Fruit fly (Drosophila melanogaster) whole organism, embryonic: ENCODE results near the gene Kal1.

Experiments used
- ATbp ChIP-seq: fragments of 200-800 bp; sonication (Bioruptor generic); optimal IDR thresholded peaks from 2 replicates; lab custom pipeline; 2017; ENCODE audit warnings: missing biosample characterization, mild to moderate bottlenecking, missing genetic modification characterization, missing genetic modification reagents
- Ada2b ChIP-seq: fragments of 200-800 bp; sonication (Bioruptor generic); IDR thresholded peaks from 2 replicates; pipeline ENCODE4 v1.3.6; 2022; ENCODE audit warnings: missing biosample characterization, missing genetic modification characterization
- CG1024 ChIP-seq: fragments of 200-800 bp; sonication (Bioruptor generic); IDR thresholded peaks from 2 replicates; pipeline ENCODE4 v1.3.6; 2022; ENCODE audit warnings: missing biosample characterization, missing genetic modification characterization
- CG11085 ChIP-seq: fragments of 200-800 bp; sonication (Bioruptor generic); IDR thresholded peaks from 2 replicates; pipeline ENCODE4 v1.3.6; 2022; ENCODE audit warnings: missing biosample characterization, missing genetic modification characterization
- CG12942 ChIP-seq: fragments of 200-800 bp; sonication (Bioruptor generic); optimal IDR thresholded peaks from 3 replicates; lab custom pipeline; 2016; ENCODE audit warnings: missing biosample characterization, missing genetic modification characterization
- CG1529 ChIP-seq: fragments of 200-800 bp; sonication (Bioruptor generic); optimal IDR thresholded peaks from 3 replicates; lab custom pipeline; 2018; ENCODE audit warnings: missing biosample characterization, missing genetic modification characterization
- CG17912 ChIP-seq: fragments of 200-800 bp; sonication (Bioruptor generic); optimal IDR thresholded peaks from 2 replicates; lab custom pipeline; 2018; ENCODE audit warnings: missing biosample characterization, mild to moderate bottlenecking, missing genetic modification characterization
- CG2129 ChIP-seq: fragments of 200-800 bp; sonication (Bioruptor generic); IDR thresholded peaks from 2 replicates; pipeline ENCODE4 v1.3.6; 2022; ENCODE audit warnings: missing biosample characterization, missing genetic modification characterization; ENCODE audit not compliant: partially characterized antibody
- CG2202 ChIP-seq: fragments of 200-800 bp; sonication (Bioruptor generic); optimal IDR thresholded peaks from 2 replicates; lab custom pipeline; 2018; ENCODE audit warnings: missing biosample characterization, mild to moderate bottlenecking, missing genetic modification characterization
- CG2678 ChIP-seq: fragments of 200-800 bp; sonication (Bioruptor generic); optimal IDR thresholded peaks from 3 replicates; lab custom pipeline; 2019; ENCODE audit warnings: missing biosample characterization, mild to moderate bottlenecking, missing genetic modification characterization, moderate library complexity
- CG2712 ChIP-seq: fragments of 200-800 bp; optimal IDR thresholded peaks from 3 replicates; lab custom pipeline; 2019; ENCODE audit warnings: missing biosample characterization, mild to moderate bottlenecking, missing genetic modification characterization, moderate library complexity
- CG31365 ChIP-seq: fragments of 200-800 bp; sonication (Bioruptor generic); optimal IDR thresholded peaks from 2 replicates; lab custom pipeline; 2018; ENCODE audit warnings: missing biosample characterization, mild to moderate bottlenecking, missing genetic modification characterization
- CG31441 ChIP-seq: fragments of 200-800 bp; sonication (Bioruptor generic); IDR thresholded peaks from 2 replicates; pipeline ENCODE4 v1.3.6; 2022; ENCODE audit warnings: missing biosample characterization, missing genetic modification characterization
- CG42726 ChIP-seq: fragments of 200-800 bp; sonication (Bioruptor generic); IDR thresholded peaks from 2 replicates; pipeline ENCODE4 v1.3.6; 2022; ENCODE audit warnings: missing biosample characterization, missing genetic modification characterization; ENCODE audit not compliant: partially characterized antibody
- CoRest ChIP-seq: fragments of 200-800 bp; sonication (Bioruptor generic); optimal IDR thresholded peaks from 3 replicates; lab custom pipeline; 2018; ENCODE audit warnings: missing biosample characterization, mild to moderate bottlenecking, missing genetic modification characterization, moderate library complexity
- Dll ChIP-seq: fragments of 200-800 bp; sonication (Bioruptor generic); IDR thresholded peaks from 4 replicates; pipeline ENCODE4 v1.3.6; 2022; ENCODE audit warnings: missing biosample characterization, missing genetic modification characterization; ENCODE audit not compliant: partially characterized antibody
- Doc3 ChIP-seq: fragments of 200-800 bp; sonication (Bioruptor generic); IDR thresholded peaks from 3 replicates; pipeline ENCODE4 v1.3.6; 2022; ENCODE audit warnings: missing biosample characterization, missing genetic modification characterization; ENCODE audit not compliant: partially characterized antibody
- Dp ChIP-seq: fragments of 200-800 bp; sonication (Bioruptor generic); optimal IDR thresholded peaks from 2 replicates; lab custom pipeline; 2018; ENCODE audit warnings: missing biosample characterization, mild to moderate bottlenecking, missing genetic modification characterization, moderate library complexity
- H2.0 ChIP-seq: fragments of 200-800 bp; sonication (Bioruptor generic); IDR thresholded peaks from 2 replicates; pipeline ENCODE4 v1.3.6; 2022; ENCODE audit warnings: missing biosample characterization, missing genetic modification characterization
- HmgD ChIP-seq: fragments of 200-800 bp; sonication (Bioruptor generic); optimal IDR thresholded peaks from 3 replicates; lab custom pipeline; 2016; ENCODE audit warnings: missing biosample characterization, missing genetic modification characterization
- Kr ChIP-seq: fragments of 200-800 bp; sonication (Bioruptor generic); optimal IDR thresholded peaks from 2 replicates; lab custom pipeline; 2017; ENCODE audit warnings: missing biosample characterization, mild to moderate bottlenecking, missing genetic modification characterization
- Lhr ChIP-seq: fragments of 200-800 bp; sonication (Bioruptor generic); optimal IDR thresholded peaks from 3 replicates; lab custom pipeline; 2017; ENCODE audit warnings: mild to moderate bottlenecking, missing biosample characterization, missing genetic modification reagents, missing genetic modification characterization
- Lim3 ChIP-seq: fragments of 200-800 bp; sonication (Bioruptor generic); IDR thresholded peaks from 2 replicates; pipeline ENCODE4 v1.3.6; 2022; ENCODE audit warnings: missing biosample characterization, missing genetic modification characterization
- Meics ChIP-seq: fragments of 200-800 bp; sonication (Bioruptor generic); optimal IDR thresholded peaks from 2 replicates; lab custom pipeline; 2017; ENCODE audit warnings: missing biosample characterization, mild to moderate bottlenecking, missing genetic modification characterization
- Nf-YA ChIP-seq: fragments of 200-800 bp; sonication (Bioruptor generic); IDR thresholded peaks from 2 replicates; pipeline ENCODE4 v1.3.6; 2022; ENCODE audit warnings: missing biosample characterization, missing genetic modification characterization
- Nf-YB ChIP-seq: fragments of 200-800 bp; sonication (Bioruptor generic); optimal IDR thresholded peaks from 3 replicates; lab custom pipeline; 2019; ENCODE audit warnings: missing biosample characterization, mild to moderate bottlenecking, missing genetic modification characterization, moderate library complexity
- PHDP ChIP-seq: fragments of 200-800 bp; sonication (Bioruptor generic); optimal IDR thresholded peaks from 3 replicates; lab custom pipeline; 2018; ENCODE audit warnings: missing biosample characterization, mild to moderate bottlenecking, missing genetic modification characterization, moderate library complexity
- Ptx1 ChIP-seq: fragments of 200-800 bp; sonication (Bioruptor generic); IDR thresholded peaks from 2 replicates; pipeline ENCODE4 v1.3.6; 2022; ENCODE audit warnings: missing biosample characterization, missing genetic modification characterization
- Taf1 ChIP-seq: fragments of 200-800 bp; sonication (Bioruptor generic); IDR thresholded peaks from 2 replicates; pipeline ENCODE4 v1.3.6; 2022; ENCODE audit warnings: missing biosample characterization, missing genetic modification characterization
- Usf ChIP-seq: fragments of 200-800 bp; sonication (Bioruptor generic); optimal IDR thresholded peaks from 2 replicates; lab custom pipeline; 2017; ENCODE audit warnings: missing genotype, missing biosample characterization, missing genetic modification characterization
- ase ChIP-seq: fragments of 200-800 bp; sonication (Bioruptor generic); IDR thresholded peaks from 3 replicates; pipeline ENCODE4 v1.3.6; 2022; ENCODE audit warnings: missing biosample characterization, missing genetic modification characterization
- bigmax ChIP-seq: fragments of 200-800 bp; sonication (Bioruptor generic); optimal IDR thresholded peaks from 2 replicates; lab custom pipeline; 2018; ENCODE audit warnings: missing biosample characterization, mild to moderate bottlenecking, missing genetic modification characterization
- br ChIP-seq: fragments of >200 bp; optimal IDR thresholded peaks from 2 replicates; lab custom pipeline; 2017
- cato ChIP-seq: fragments of 200-800 bp; sonication (Bioruptor generic); optimal IDR thresholded peaks from 2 replicates; lab custom pipeline; 2016; ENCODE audit warnings: missing biosample characterization, missing genetic modification characterization, borderline replicate concordance
- chinmo ChIP-seq: fragments of 200-800 bp; sonication (Bioruptor generic); IDR thresholded peaks from 4 replicates; pipeline ENCODE4 v1.3.6; 2022; ENCODE audit warnings: missing biosample characterization, missing genetic modification characterization; ENCODE audit not compliant: partially characterized antibody
- ems ChIP-seq: fragments of 200-800 bp; sonication (Bioruptor generic); optimal IDR thresholded peaks from 3 replicates; lab custom pipeline; 2016; ENCODE audit warnings: missing biosample characterization, missing genetic modification characterization
- eve ChIP-seq, 2 experiments: fragments of >200 bp; optimal IDR thresholded peaks; 2 replicates each; lab custom pipeline; 2017; ENCODE audit warnings: missing biosample characterization in 2 of 2, missing genetic modification characterization in 2 of 2
- ftz-f1 ChIP-seq: fragments of 200-800 bp; sonication (Bioruptor generic); optimal IDR thresholded peaks from 2 replicates; lab custom pipeline; 2016; ENCODE audit warnings: missing biosample characterization, missing genetic modification characterization
- luna ChIP-seq: fragments of 200-800 bp; sonication (Bioruptor generic); optimal IDR thresholded peaks from 2 replicates; lab custom pipeline; 2016; ENCODE audit warnings: missing biosample characterization, missing genetic modification characterization
- pb ChIP-seq: fragments of 200-800 bp; sonication (Bioruptor generic); optimal IDR thresholded peaks from 3 replicates; lab custom pipeline; 2016; ENCODE audit warnings: missing biosample characterization, missing genetic modification characterization
- rib ChIP-seq: fragments of 200-800 bp; sonication (Bioruptor generic); IDR thresholded peaks from 2 replicates; pipeline ENCODE4 v1.3.6; 2022; ENCODE audit warnings: missing biosample characterization, missing genetic modification characterization
- run ChIP-seq: fragments of 200-800 bp; sonication (Bioruptor generic); optimal IDR thresholded peaks from 3 replicates; lab custom pipeline; 2018; ENCODE audit warnings: missing biosample characterization, mild to moderate bottlenecking, missing genetic modification characterization
- sc ChIP-seq, 3 experiments: fragments of >200 bp in 2 of 3; fragments of 200-800 bp in 1 of 3; sonication (Bioruptor generic) in 1 of 3; optimal IDR thresholded peaks; 2 replicates in 2 of 3; 3 replicates in 1 of 3; lab custom pipeline; 2017; ENCODE audit warnings: mild to moderate bottlenecking in 1 of 3, missing biosample characterization in 1 of 3, missing genetic modification characterization in 1 of 3, missing genetic modification reagents in 1 of 3
- sd ChIP-seq: fragments of 200-800 bp; sonication (Bioruptor generic); optimal IDR thresholded peaks from 3 replicates; lab custom pipeline; 2018; ENCODE audit warnings: missing biosample characterization, mild to moderate bottlenecking, missing genetic modification characterization, moderate library complexity
- so ChIP-seq: fragments of 200-800 bp; sonication (Bioruptor generic); IDR thresholded peaks from 3 replicates; pipeline ENCODE4 v1.3.6; 2022; ENCODE audit warnings: missing biosample characterization, missing genetic modification characterization
- stwl ChIP-seq: fragments of 200-800 bp; sonication (Bioruptor generic); optimal IDR thresholded peaks from 3 replicates; lab custom pipeline; 2018; ENCODE audit warnings: missing biosample characterization, mild to moderate bottlenecking, missing genetic modification characterization, moderate library complexity
- tna ChIP-seq: fragments of 200-800 bp; sonication (Bioruptor generic); IDR thresholded peaks from 2 replicates; pipeline ENCODE4 v1.3.6; 2022; ENCODE audit warnings: missing biosample characterization, missing genetic modification characterization; ENCODE audit not compliant: partially characterized antibody
- unc-4 ChIP-seq: fragments of 200-800 bp; sonication (Bioruptor generic); IDR thresholded peaks from 2 replicates; pipeline ENCODE4 v1.3.6; 2022; ENCODE audit warnings: missing biosample characterization, missing genetic modification characterization; ENCODE audit not compliant: partially characterized antibody
- wek ChIP-seq: fragments of 200-800 bp; sonication (Bioruptor generic); optimal IDR thresholded peaks from 3 replicates; lab custom pipeline; 2018; ENCODE audit warnings: missing biosample characterization, mild to moderate bottlenecking, missing genetic modification characterization, moderate library complexity
- zfh2 ChIP-seq: fragments of 200-800 bp; sonication (Bioruptor generic); optimal IDR thresholded peaks from 2 replicates; lab custom pipeline; 2016; ENCODE audit warnings: missing biosample characterization, missing genetic modification characterization

Gene Kal1

dm6 chr3R:24163556-24164022 is 22.4 kb downstream of the Kal1 start, which contains the start of gene Apc2 (continued):
- TF ChIP-seq CG12942 (GFP tag; lab: Kevin White, UChicago), result peak; percentile 51
- no peak for TF ChIP-seq eve (GFP tag; optimal IDR thresholded peaks at IDR 0.05; lab: Kevin White, UChicago)
- peak; percentile 65 for TF ChIP-seq Ada2b
- no peak for TF ChIP-seq wek (GFP tag; lab: Kevin White, UChicago)
- peak; percentile 43 for TF ChIP-seq Lhr (GFP tag; lab: Kevin White, UChicago)
- no peak for TF ChIP-seq CG17912 (GFP tag; lab: Kevin White, UChicago)
- TF ChIP-seq CG2712 (tag; lab: Kevin White, UChicago), result peak; percentile 73
- TF ChIP-seq ems (GFP tag; lab: Kevin White, UChicago), result peak; percentile 19
- TF ChIP-seq Lim3 (GFP tag; lab: Robert Waterston, UW), result no peak
- TF ChIP-seq CG2678 (tag; lab: Kevin White, UChicago), result peak; percentile 75
- TF ChIP-seq Ptx1, result peak; percentile 70
- TF ChIP-seq Dll (GFP tag; lab: Robert Waterston, UW), result peak; percentile 78
- no peak for TF ChIP-seq CG31365 (tag; lab: Kevin White, UChicago)
- peak; percentile 16 for TF ChIP-seq stwl (tag; lab: Kevin White, UChicago)
- peak; percentile 29 for TF ChIP-seq zfh2 (GFP tag; lab: Kevin White, UChicago)
- TF ChIP-seq Kr (GFP tag; lab: Kevin White, UChicago), result no peak
- TF ChIP-seq br (lab: Kevin White, UChicago), result no peak
- no peak for TF ChIP-seq luna (GFP tag; lab: Kevin White, UChicago)
- TF ChIP-seq Nf-YB, result peak; percentile 35
- TF ChIP-seq Nf-YA (GFP tag; lab: Robert Waterston, UW), result no peak
- TF ChIP-seq cato (GFP tag; lab: Kevin White, UChicago), result peak; percentile 3
- TF ChIP-seq CG42726 (GFP tag; lab: Robert Waterston, UW), result no peak
- TF ChIP-seq Dp (GFP tag; lab: Kevin White, UChicago), result peak; percentile 17
- TF ChIP-seq Meics, result peak; percentile 63
- TF ChIP-seq CoRest (tag; lab: Kevin White, UChicago), result peak; percentile 80
- no peak for TF ChIP-seq Usf (GFP tag; lab: Kevin White, UChicago)
- TF ChIP-seq ftz-f1 (GFP tag; lab: Kevin White, UChicago), result no peak
- TF ChIP-seq CG11085, result no peak
- no peak for TF ChIP-seq so (GFP tag; lab: Robert Waterston, UW)
- TF ChIP-seq Doc3 (GFP tag; lab: Robert Waterston, UW), result peak; percentile 57
- 0 out of 2 replicates have a peak, but pooled peaks have one; percentile 43 for TF ChIP-seq Taf1 (GFP tag; lab: Robert Waterston, UW)
- no peak for TF ChIP-seq ATbp
- TF ChIP-seq run, result no peak
- no peak for TF ChIP-seq tna
- no peak for TF ChIP-seq sd (tag; lab: Kevin White, UChicago)
- no peak for TF ChIP-seq rib (GFP tag; lab: Robert Waterston, UW)
- TF ChIP-seq H2.0 (GFP tag; lab: Robert Waterston, UW), result peak; percentile 65
- no peak for TF ChIP-seq CG1024
- no peak for TF ChIP-seq HmgD (GFP tag; lab: Kevin White, UChicago)
- TF ChIP-seq chinmo (GFP tag; lab: Robert Waterston, UW), result no peak
- TF ChIP-seq PHDP (tag; lab: Kevin White, UChicago), result peak; percentile 53
- TF ChIP-seq bigmax (GFP tag; lab: Kevin White, UChicago), result no peak
- no peak for TF ChIP-seq CG2202
- no peak for TF ChIP-seq pb (GFP tag; lab: Kevin White, UChicago)
- TF ChIP-seq unc-4 (GFP tag; lab: Robert Waterston, UW), result peak; percentile 71; the same call in 1 of the 2 replicates
- no peak for TF ChIP-seq sc (optimal IDR thresholded peaks at IDR 0.05; lab: Kevin White, UChicago)
- peak; percentile 37 for TF ChIP-seq sc (GFP tag; optimal IDR thresholded peaks at IDR 0.05; lab: Kevin White, UChicago)
- peak; percentile 35; the same call in 2 of the 3 replicates for TF ChIP-seq ase (GFP tag; lab: Robert Waterston, UW)
- peak; percentile 70 for TF ChIP-seq CG31441 (GFP tag; lab: Robert Waterston, UW)
- TF ChIP-seq CG2129 (GFP tag; lab: Robert Waterston, UW), result peak; percentile 40; the same call in 1 of the 2 replicates
- no peak for TF ChIP-seq CG1529 (GFP tag; lab: Kevin White, UChicago)
